Worm (Caenorhabditis elegans): Measurements from ENCODE around the gene Y38E10A.8.
A peak's percentile ranks its signal among the peaks of the same experiment; 100 is the strongest.

The Y38E10A.8 gene

ce11 chrII:12572760-12573159 lies 34.2 kb upstream of the Y38E10A.8 start, which contains the start of gene Y38E10A.35:
Gene Y38E10A.35, minus strand, starts transcription at chrII:12572860.
- no peak for TF ChIP-seq hpl-2 (GFP tag; optimal IDR thresholded peaks at IDR 0.05)

ce11 chrII:12573541-12573940 lies 33.5 kb upstream of the Y38E10A.8 start, which contains the start of gene Y38E10A.2:
Gene Y38E10A.2, minus strand, starts transcription at chrII:12573641.
- TF ChIP-seq Y116A8C.19 (tag; optimal IDR thresholded peaks at IDR 0.05; ENCODE audit: borderline replicate concordance), result no peak
- TF ChIP-seq xbp-1 (tag; optimal IDR thresholded peaks at IDR 0.05), result no peak
- TF ChIP-seq fkh-10 (GFP tag; optimal IDR thresholded peaks at IDR 0.05), result no peak
- no peak for TF ChIP-seq efl-3 (GFP tag; optimal IDR thresholded peaks at IDR 0.05)
- no peak for TF ChIP-seq jun-1 (tag; optimal IDR thresholded peaks at IDR 0.05)
- TF ChIP-seq unc-86 (tag; optimal IDR thresholded peaks at IDR 0.05), result no peak

- TF ChIP-seq mep-1 (tag; optimal IDR thresholded peaks at IDR 0.05) (no peak), nhr-237 (tag; optimal IDR thresholded peaks at IDR 0.05) (no peak), mab-9 (GFP tag; IDR thresholded peaks at IDR 0.05) (no peak), nhr-12 (tag; optimal IDR thresholded peaks at IDR 0.05) (no peak), efl-1 (optimal IDR thresholded peaks at IDR 0.05) (no peak), efl-1 (GFP tag; optimal IDR thresholded peaks at IDR 0.05 in 1 of 2) (peak in 1 of 2 experiments; percentile 59), grh-1 (GFP tag; IDR thresholded peaks at IDR 0.05) (no peak)
Measured at ce11 chrII:12574668-12575067, 32.3 kb upstream of the Y38E10A.8 start, which contains the start of gene Y38E10A.3. Gene Y38E10A.3, minus strand, starts transcription at chrII:12574768.

- TF ChIP-seq elt-2 (tag; optimal IDR thresholded peaks at IDR 0.05) (peak; percentile 72), fos-1 (tag; optimal IDR thresholded peaks at IDR 0.05) (no peak), mab-9 (GFP tag; IDR thresholded peaks at IDR 0.05) (no peak)
Measured at ce11 chrII:12577754-12578153, 29.2 kb upstream of the Y38E10A.8 start, which contains the start of gene clec-8. Gene clec-8, minus strand, starts transcription at chrII:12578061.

- TF ChIP-seq jun-1 (tag; optimal IDR thresholded peaks at IDR 0.05) (no peak), mef-2 (tag; optimal IDR thresholded peaks at IDR 0.05) (no peak), egl-27 (tag; optimal IDR thresholded peaks at IDR 0.05) (no peak), dsc-1 (tag; optimal IDR thresholded peaks at IDR 0.05) (no peak), aha-1 (tag; optimal IDR thresholded peaks at IDR 0.05) (no peak), unc-30 (tag; optimal IDR thresholded peaks at IDR 0.05) (no peak)
Measured at ce11 chrII:12580952-12581351, 26.0 kb upstream of the Y38E10A.8 start, which contains the start of gene clec-4. Gene clec-4, minus strand, starts transcription at chrII:12581113.

ce11 chrII:12603667-12604621 lies 3.1 kb upstream of the Y38E10A.8 start, which contains the start of the genes ceh-100 and lips-15:
Gene ceh-100, minus strand, starts transcription at chrII:12603680.
Gene lips-15, plus strand, starts transcription at chrII:12604386.
- TF ChIP-seq elt-3 (tag; optimal IDR thresholded peaks at IDR 0.05), result peak in 1 of 6 experiments; percentile 16
- TF ChIP-seq unc-62 (GFP tag; optimal IDR thresholded peaks at IDR 0.05), result no peak
- peak; percentile 64 to 71 for TF ChIP-seq efl-1 (optimal IDR thresholded peaks at IDR 0.05)
- peak; percentile 74 to 94 for TF ChIP-seq efl-1 (GFP tag; optimal IDR thresholded peaks at IDR 0.05 in 1 of 2)
- TF ChIP-seq snu-23 (GFP tag; optimal IDR thresholded peaks at IDR 0.05), result peak; percentile 42
- peak; percentile 8 to 65 for TF ChIP-seq lin-35 (GFP tag; optimal IDR thresholded peaks at IDR 0.05)
- peak; percentile 33 for TF ChIP-seq mep-1 (tag; optimal IDR thresholded peaks at IDR 0.05)
- peak; percentile 16 for TF ChIP-seq snpc-4 (tag; optimal IDR thresholded peaks at IDR 0.05)
- no peak for TF ChIP-seq nhr-11 (tag; optimal IDR thresholded peaks at IDR 0.05)
- TF ChIP-seq C16A3.4 (tag; optimal IDR thresholded peaks at IDR 0.05), result peak; percentile 8
- TF ChIP-seq nhr-85 (tag), result peak; percentile 62
- peak; percentile 5 for TF ChIP-seq lin-13 (GFP tag; optimal IDR thresholded peaks at IDR 0.05)
- TF ChIP-seq nhr-84 (tag; optimal IDR thresholded peaks at IDR 0.05), result no peak
- TF ChIP-seq pax-3 (tag; optimal IDR thresholded peaks at IDR 0.05), result no peak
- no peak for TF ChIP-seq ceh-8 (GFP tag; optimal IDR thresholded peaks at IDR 0.05)
- no peak for TF ChIP-seq swsn-7 (tag; optimal IDR thresholded peaks at IDR 0.05)
- no peak for TF ChIP-seq nhr-47 (tag; optimal IDR thresholded peaks at IDR 0.05)
- peak; percentile 22 to 23 for TF ChIP-seq lsy-2 (tag; optimal IDR thresholded peaks at IDR 0.05)
- TF ChIP-seq ceh-82 (tag; optimal IDR thresholded peaks at IDR 0.05), result peak in 1 of 3 experiments; percentile 10
- peak; percentile 46 for TF ChIP-seq lin-14 (GFP tag; optimal IDR thresholded peaks at IDR 0.05)
- TF ChIP-seq dpl-1 (GFP tag; optimal IDR thresholded peaks at IDR 0.05), result peak; percentile 13 to 70 (median 45)
- TF ChIP-seq tbx-2 (tag; optimal IDR thresholded peaks at IDR 0.05), result peak; percentile 8
- peak; percentile 17 for TF ChIP-seq skn-1 (tag; optimal IDR thresholded peaks at IDR 0.05)

All from whole organism, L1 larva.